Worm (Caenorhabditis elegans) whole organism, L3 larva: ENCODE data around the gene srx-129.

ENCODE experiments used
- R02D3.7 ChIP-seq: fragments of 150-350 bp; optimal IDR thresholded peaks from 2 replicates; lab custom pipeline; 2014; ENCODE audit warnings: missing biosample characterization, missing genetic modification characterization
- ZK546.5 ChIP-seq: sonication (generic microtip); optimal IDR thresholded peaks from 2 replicates; lab custom pipeline; 2017; ENCODE audit warnings: missing biosample characterization, missing genetic modification characterization
- aly-2 ChIP-seq: fragments of 150-350 bp; optimal IDR thresholded peaks from 2 replicates; lab custom pipeline; 2014; ENCODE audit warnings: missing biosample characterization, missing genetic modification characterization
- ceh-16 ChIP-seq: sonication (generic microtip); optimal IDR thresholded peaks from 2 replicates; lab custom pipeline; 2017; ENCODE audit warnings: missing biosample characterization, missing genetic modification characterization
- ceh-9 ChIP-seq: sonication (generic microtip); optimal IDR thresholded peaks from 2 replicates; lab custom pipeline; 2018; ENCODE audit warnings: missing biosample characterization, missing genetic modification characterization
- daf-12 ChIP-seq: fragments of 150-350 bp; optimal IDR thresholded peaks from 2 replicates; lab custom pipeline; 2014; ENCODE audit warnings: missing biosample characterization, missing genetic modification reagents, missing genetic modification characterization
- egl-5 ChIP-seq: fragments of 150-350 bp; optimal IDR thresholded peaks from 2 replicates; lab custom pipeline; 2017; ENCODE audit warnings: missing biosample characterization, missing genetic modification reagents, missing genetic modification characterization, inconsistent platforms
- elt-1 ChIP-seq: fragments of 150-350 bp; optimal IDR thresholded peaks from 2 replicates; lab custom pipeline; 2014; ENCODE audit warnings: missing biosample characterization, missing genetic modification characterization
- elt-2 ChIP-seq: sonication (generic microtip); optimal IDR thresholded peaks from 2 replicates; lab custom pipeline; 2016; ENCODE audit warnings: missing genetic modification reagents, mild to moderate bottlenecking, missing genetic modification characterization, missing compliant biosample characterization
- elt-3 ChIP-seq, 3 experiments: fragments of 150-350 bp in 1 of 3; sonication (generic microtip) in 2 of 3; optimal IDR thresholded peaks; 2 replicates in 2 of 3; 4 replicates in 1 of 3; lab custom pipeline; 2014 to 2017; ENCODE audit warnings: missing biosample characterization in 3 of 3, missing genetic modification characterization in 3 of 3
- eor-1 ChIP-seq, 2 experiments: fragments of 150-350 bp; optimal IDR thresholded peaks; 2 replicates each; lab custom pipeline; 2014 to 2018; ENCODE audit warnings: missing biosample characterization in 2 of 2, missing genetic modification characterization in 2 of 2
- fkh-10 ChIP-seq: sonication (generic microtip); optimal IDR thresholded peaks from 2 replicates; lab custom pipeline; 2017; ENCODE audit warnings: missing biosample characterization, missing genetic modification reagents, missing genetic modification characterization
- fkh-2 ChIP-seq: fragments of 150-350 bp; optimal IDR thresholded peaks from 2 replicates; lab custom pipeline; 2014; ENCODE audit warnings: missing biosample characterization, missing genetic modification reagents, missing genetic modification characterization
- fos-1 ChIP-seq: fragments of 150-350 bp; optimal IDR thresholded peaks from 2 replicates; lab custom pipeline; 2014; ENCODE audit warnings: missing biosample characterization, missing genetic modification characterization
- hmg-11 ChIP-seq: sonication (generic microtip); optimal IDR thresholded peaks from 2 replicates; lab custom pipeline; 2016; ENCODE audit warnings: missing genetic modification characterization, missing compliant biosample characterization
- jun-1 ChIP-seq: fragments of 150-350 bp; optimal IDR thresholded peaks from 2 replicates; lab custom pipeline; 2014; ENCODE audit warnings: missing biosample characterization, missing genetic modification reagents, missing genetic modification characterization
- lin-15B ChIP-seq: fragments of 150-350 bp; optimal IDR thresholded peaks from 2 replicates; lab custom pipeline; 2014; ENCODE audit warnings: missing biosample characterization, missing genetic modification characterization
- lin-39 ChIP-seq: fragments of 150-350 bp; optimal IDR thresholded peaks from 2 replicates; lab custom pipeline; 2018; ENCODE audit warnings: missing biosample characterization, missing genetic modification reagents, missing genetic modification characterization
- lsy-12 ChIP-seq: sonication (generic microtip); optimal IDR thresholded peaks from 2 replicates; lab custom pipeline; 2016; ENCODE audit warnings: mild to moderate bottlenecking, missing genetic modification characterization, missing compliant biosample characterization
- mdl-1 ChIP-seq: fragments of 150-350 bp; optimal IDR thresholded peaks from 2 replicates; lab custom pipeline; 2014; ENCODE audit warnings: missing biosample characterization, missing genetic modification characterization
- nhr-11 ChIP-seq: fragments of 150-350 bp; optimal IDR thresholded peaks from 2 replicates; lab custom pipeline; 2014; ENCODE audit warnings: missing biosample characterization, missing genetic modification characterization
- nhr-12 ChIP-seq: fragments of 150-350 bp; optimal IDR thresholded peaks from 2 replicates; lab custom pipeline; 2014; ENCODE audit warnings: missing biosample characterization, missing genetic modification characterization
- nhr-25 ChIP-seq: sonication (generic microtip); optimal IDR thresholded peaks from 2 replicates; lab custom pipeline; 2017; ENCODE audit warnings: missing biosample characterization, missing genetic modification characterization
- nhr-28 ChIP-seq: fragments of 150-350 bp; optimal IDR thresholded peaks from 2 replicates; lab custom pipeline; 2014; ENCODE audit warnings: missing biosample characterization, missing genetic modification characterization
- nhr-67 ChIP-seq: fragments of 150-350 bp; optimal IDR thresholded peaks from 2 replicates; lab custom pipeline; 2014; ENCODE audit warnings: missing biosample characterization, missing genetic modification characterization
- nhr-77 ChIP-seq: fragments of 150-350 bp; optimal IDR thresholded peaks from 2 replicates; lab custom pipeline; 2014; ENCODE audit warnings: missing biosample characterization, missing genetic modification characterization
- pha-4 ChIP-seq: fragments of 150-350 bp; optimal IDR thresholded peaks from 2 replicates; lab custom pipeline; 2014; ENCODE audit warnings: missing biosample characterization, missing genetic modification reagents, missing genetic modification characterization
- pqm-1 ChIP-seq: fragments of 150-350 bp; optimal IDR thresholded peaks from 2 replicates; lab custom pipeline; 2017; ENCODE audit warnings: missing biosample characterization, missing genetic modification characterization, inconsistent platforms
- sea-2 ChIP-seq: fragments of 150-350 bp; sonication (generic microtip); optimal IDR thresholded peaks from 4 replicates; lab custom pipeline; 2014; ENCODE audit warnings: missing biosample characterization, missing genetic modification reagents, missing genetic modification characterization
- tbx-2 ChIP-seq: sonication (generic microtip); optimal IDR thresholded peaks from 2 replicates; lab custom pipeline; 2016; ENCODE audit warnings: mild to moderate bottlenecking, missing genetic modification characterization, missing compliant biosample characterization
- unc-62 ChIP-seq: fragments of 150-350 bp; sonication (generic microtip); optimal IDR thresholded peaks from 4 replicates; lab custom pipeline; 2014; ENCODE audit warnings: missing biosample characterization, missing genetic modification reagents, missing genetic modification characterization
- zag-1 ChIP-seq: fragments of 150-350 bp; optimal IDR thresholded peaks from 2 replicates; lab custom pipeline; 2014; ENCODE audit warnings: missing biosample characterization, missing genetic modification characterization
- ztf-11 ChIP-seq: fragments of 150-350 bp; optimal IDR thresholded peaks from 2 replicates; lab custom pipeline; 2014; ENCODE audit warnings: missing biosample characterization, missing genetic modification characterization
- ztf-4 ChIP-seq: fragments of 150-350 bp; optimal IDR thresholded peaks from 2 replicates; lab custom pipeline; 2014; ENCODE audit warnings: missing biosample characterization, missing genetic modification characterization

The srx-129 gene

ce11 chrV:13839433-13839832, 5.4 kb downstream of the srx-129 start, which contains the start of gene F55B12.10:
F55B12.10 (plus strand) TSS chrV:13839733.
- TF ChIP-seq lin-39 (tag; lab: Kevin White, UChicago): no peak
- no peak for TF ChIP-seq nhr-25
- TF ChIP-seq pha-4 (tag; lab: Kevin White, UChicago): no peak
- TF ChIP-seq nhr-67 (tag; lab: Kevin White, UChicago): no peak
- no peak for TF ChIP-seq ztf-11 (tag; lab: Kevin White, UChicago)
- no peak for TF ChIP-seq ztf-4
- TF ChIP-seq, all 47 proteins: peak for 0

ce11 chrV:13840909-13841308, 6.9 kb downstream of the srx-129 start, which contains the start of gene srx-17:
srx-17 (plus strand) TSS chrV:13841209.
- TF ChIP-seq nhr-67 (tag; lab: Kevin White, UChicago) (no peak), lin-15B (tag; lab: Kevin White, UChicago) (no peak), lsy-12 (tag; lab: Kevin White, UChicago) (no peak), ceh-16 (tag; lab: Kevin White, UChicago) (no peak), fos-1 (tag; lab: Kevin White, UChicago) (no peak), sea-2 (GFP tag; lab: Kevin White, UChicago) (no peak)

- TF ChIP-seq fkh-10 (GFP tag; lab: Kevin White, UChicago) (no peak), nhr-77 (tag; lab: Kevin White, UChicago) (no peak), egl-5 (tag; lab: Kevin White, UChicago) (no peak), fkh-2 (no peak), elt-3 (tag; optimal IDR thresholded peaks at IDR 0.05; lab: Kevin White, UChicago) (no peak), ztf-11 (tag; lab: Kevin White, UChicago) (no peak), ceh-9 (tag; lab: Kevin White, UChicago) (no peak)
Observed at ce11 chrV:13843147-13843546, 9.1 kb downstream of the srx-129 start, which contains the start of gene srx-130. srx-130 (plus strand) TSS chrV:13843447.

- TF ChIP-seq ceh-9 (tag; lab: Kevin White, UChicago) (no peak), nhr-12 (tag; lab: Kevin White, UChicago) (no peak), elt-1 (tag; lab: Kevin White, UChicago) (no peak), elt-2 (tag; lab: Kevin White, UChicago) (no peak), eor-1 (tag; optimal IDR thresholded peaks at IDR 0.05; lab: Kevin White, UChicago) (no peak), R02D3.7 (tag; lab: Kevin White, UChicago) (no peak), hmg-11 (tag; lab: Kevin White, UChicago) (no peak)
- TF ChIP-seq, all 47 proteins: peak for 0
Observed at ce11 chrV:13845136-13845535, 11.1 kb downstream of the srx-129 start, which contains the start of gene srx-131. srx-131 (plus strand) TSS chrV:13845436.

- TF ChIP-seq elt-1 (tag; lab: Kevin White, UChicago) (no peak), nhr-67 (tag; lab: Kevin White, UChicago) (no peak), eor-1 (tag; optimal IDR thresholded peaks at IDR 0.05; lab: Kevin White, UChicago) (no peak), aly-2 (no peak), pha-4 (tag; lab: Kevin White, UChicago) (no peak), fkh-10 (GFP tag; lab: Kevin White, UChicago) (no peak), lsy-12 (tag; lab: Kevin White, UChicago) (no peak), nhr-28 (no peak), ceh-9 (tag; lab: Kevin White, UChicago) (no peak), mdl-1 (tag; lab: Kevin White, UChicago) (no peak), fkh-2 (no peak)
Observed at ce11 chrV:13848379-13848778, 14.3 kb downstream of the srx-129 start, which contains the start of gene srx-133. srx-133 (plus strand) TSS chrV:13848679.

- TF ChIP-seq zag-1 (tag; lab: Kevin White, UChicago) (no peak), elt-2 (tag; lab: Kevin White, UChicago) (no peak), nhr-11 (tag; lab: Kevin White, UChicago) (no peak), ZK546.5 (tag; lab: Kevin White, UChicago) (no peak), ztf-4 (no peak), nhr-28 (no peak), ztf-11 (tag; lab: Kevin White, UChicago) (no peak), pqm-1 (tag; lab: Kevin White, UChicago) (no peak), unc-62 (GFP tag; lab: Kevin White, UChicago) (no peak), daf-12 (tag; lab: Kevin White, UChicago) (no peak), tbx-2 (tag; lab: Kevin White, UChicago) (no peak), elt-1 (tag; lab: Kevin White, UChicago) (no peak), pha-4 (tag; lab: Kevin White, UChicago) (no peak), jun-1 (tag; lab: Kevin White, UChicago) (no peak), nhr-12 (tag; lab: Kevin White, UChicago) (no peak), sea-2 (GFP tag; lab: Kevin White, UChicago) (no peak), ceh-9 (tag; lab: Kevin White, UChicago) (no peak), egl-5 (tag; lab: Kevin White, UChicago) (no peak)
Observed at ce11 chrV:13850170-13850569, 16.1 kb downstream of the srx-129 start, which contains the start of gene hpx-2. hpx-2 (plus strand) TSS chrV:13850470.
